Worm (Caenorhabditis elegans) whole organism, L1 larva: ENCODE data around the gene upp-1.

ENCODE experiments used
- F16B12.6 ChIP-seq: fragments of 150-350 bp; optimal IDR thresholded peaks from 2 replicates; lab custom pipeline; 2014; ENCODE audit warnings: missing biosample characterization, missing genetic modification characterization
- aha-1 ChIP-seq: fragments of 150-350 bp; optimal IDR thresholded peaks from 2 replicates; lab custom pipeline; 2014; ENCODE audit warnings: missing biosample characterization, missing genetic modification characterization
- alr-1 ChIP-seq: fragments of 200-800 bp; sonication (Bioruptor generic); optimal IDR thresholded peaks from 2 replicates; lab custom pipeline; 2018; ENCODE audit warnings: borderline replicate concordance, mild to moderate bottlenecking, missing genetic modification characterization, missing compliant biosample characterization
- aly-2 ChIP-seq: fragments of 150-350 bp; optimal IDR thresholded peaks from 2 replicates; lab custom pipeline; 2014; ENCODE audit warnings: missing biosample characterization, missing genetic modification characterization
- ama-1 ChIP-seq: fragments of 150-350 bp; optimal IDR thresholded peaks from 2 replicates; lab custom pipeline; 2014
- blmp-1 ChIP-seq: fragments of 150-350 bp; optimal IDR thresholded peaks from 2 replicates; lab custom pipeline; 2014; ENCODE audit warnings: missing biosample characterization, missing genetic modification characterization
- ceh-63 ChIP-seq: fragments of 200-800 bp; sonication (Bioruptor generic); optimal IDR thresholded peaks from 2 replicates; lab custom pipeline; 2018; ENCODE audit warnings: mild to moderate bottlenecking, missing genetic modification characterization, missing compliant biosample characterization
- ceh-8 ChIP-seq: fragments of 200-800 bp; sonication (Bioruptor generic); optimal IDR thresholded peaks from 2 replicates; lab custom pipeline; 2018; ENCODE audit warnings: mild to moderate bottlenecking, missing genetic modification characterization, moderate library complexity, missing compliant biosample characterization
- ceh-90 ChIP-seq: sonication (generic microtip); optimal IDR thresholded peaks from 2 replicates; lab custom pipeline; 2016; ENCODE audit warnings: missing genetic modification characterization, missing compliant biosample characterization
- ces-1 ChIP-seq: fragments of 150-350 bp; optimal IDR thresholded peaks from 2 replicates; lab custom pipeline; 2014; ENCODE audit warnings: missing biosample characterization, missing genetic modification reagents, missing genetic modification characterization
- dpl-1 ChIP-seq, 3 experiments: fragments of 150-350 bp in 2 of 3; sonication (generic microtip) in 1 of 3; optimal IDR thresholded peaks; 2 replicates each; lab custom pipeline; 2014 to 2017; ENCODE audit warnings: missing biosample characterization in 3 of 3, missing genetic modification characterization in 3 of 3, missing genetic modification reagents in 3 of 3
- dsc-1 ChIP-seq: sonication (generic microtip); optimal IDR thresholded peaks from 2 replicates; lab custom pipeline; 2016; ENCODE audit warnings: mild to moderate bottlenecking, missing genetic modification characterization, missing compliant biosample characterization
- efl-1 ChIP-seq, 4 experiments: fragments of 150-350 bp; optimal IDR thresholded peaks in 3 of 4; peaks in 1 of 4; 1 replicate in 1 of 4; 2 replicates in 3 of 4; lab custom pipeline; 2014; ENCODE audit warnings: missing biosample characterization in 2 of 4, missing genetic modification characterization in 2 of 4, missing genetic modification reagents in 2 of 4
- efl-3 ChIP-seq: fragments of 200-800 bp; sonication (Bioruptor generic); optimal IDR thresholded peaks from 2 replicates; lab custom pipeline; 2018; ENCODE audit warnings: mild to moderate bottlenecking, missing genetic modification characterization, missing compliant biosample characterization
- egl-13 ChIP-seq: sonication (generic microtip); optimal IDR thresholded peaks from 2 replicates; lab custom pipeline; 2016; ENCODE audit warnings: missing genotype, missing genetic modification reagents, missing genetic modification characterization, missing compliant biosample characterization
- egl-27 ChIP-seq, 2 experiments: fragments of 150-350 bp in 1 of 2; sonication (generic microtip); optimal IDR thresholded peaks; 3 replicates each; lab custom pipeline; 2017 to 2018; ENCODE audit warnings: missing biosample characterization in 2 of 2, missing genetic modification characterization in 2 of 2, missing genetic modification reagents in 2 of 2
- fkh-10 ChIP-seq: sonication (generic microtip); optimal IDR thresholded peaks from 2 replicates; lab custom pipeline; 2017; ENCODE audit warnings: missing biosample characterization, missing genetic modification reagents, missing genetic modification characterization
- hlh-17 ChIP-seq: fragments of 200-800 bp; sonication (Bioruptor generic); optimal IDR thresholded peaks from 2 replicates; lab custom pipeline; 2018; ENCODE audit warnings: missing genetic modification characterization, mild to moderate bottlenecking, missing compliant biosample characterization, moderate library complexity, borderline replicate concordance
- hpl-2 ChIP-seq: fragments of 150-350 bp; optimal IDR thresholded peaks from 2 replicates; lab custom pipeline; 2014; ENCODE audit warnings: missing biosample characterization, missing genetic modification reagents, missing genetic modification characterization
- isw-1 ChIP-seq: fragments of 200-800 bp; sonication (Bioruptor generic); IDR thresholded peaks from 2 replicates; pipeline ENCODE4 v1.3.6; 2022; ENCODE audit warnings: missing genetic modification characterization, missing compliant biosample characterization
- jun-1 ChIP-seq: fragments of 150-350 bp; optimal IDR thresholded peaks from 2 replicates; lab custom pipeline; 2014; ENCODE audit warnings: missing biosample characterization, missing genetic modification reagents, missing genetic modification characterization
- lin-13 ChIP-seq: fragments of 150-350 bp; optimal IDR thresholded peaks from 2 replicates; lab custom pipeline; 2014; ENCODE audit warnings: missing biosample characterization, missing genetic modification reagents, missing genetic modification characterization
- lin-15B ChIP-seq: fragments of 150-350 bp; sonication (generic microtip); optimal IDR thresholded peaks from 3 replicates; lab custom pipeline; 2014; ENCODE audit warnings: missing biosample characterization, missing genetic modification characterization
- lin-35 ChIP-seq, 2 experiments: fragments of 150-350 bp; optimal IDR thresholded peaks; 2 replicates each; lab custom pipeline; 2014; ENCODE audit warnings: missing biosample characterization in 2 of 2, missing genetic modification characterization in 2 of 2, missing genetic modification reagents in 2 of 2
- mdl-1 ChIP-seq, 2 experiments: fragments of 150-350 bp; optimal IDR thresholded peaks; 2 replicates each; lab custom pipeline; 2014 to 2017; ENCODE audit warnings: missing biosample characterization in 2 of 2, missing genetic modification characterization in 2 of 2, inconsistent platforms in 1 of 2
- mef-2 ChIP-seq: fragments of 150-350 bp; optimal IDR thresholded peaks from 2 replicates; lab custom pipeline; 2014; ENCODE audit warnings: missing biosample characterization, missing genetic modification characterization
- mep-1 ChIP-seq: fragments of 150-350 bp; optimal IDR thresholded peaks from 2 replicates; lab custom pipeline; 2014; ENCODE audit warnings: missing biosample characterization, missing genetic modification characterization
- nhr-11 ChIP-seq: fragments of 150-350 bp; optimal IDR thresholded peaks from 2 replicates; lab custom pipeline; 2014; ENCODE audit warnings: missing biosample characterization, missing genetic modification characterization
- nhr-12 ChIP-seq: sonication (generic microtip); optimal IDR thresholded peaks from 2 replicates; lab custom pipeline; 2017; ENCODE audit warnings: missing biosample characterization, missing genetic modification characterization
- nhr-19 ChIP-seq: fragments of 200-800 bp; sonication (Bioruptor generic); conservative IDR thresholded peaks from 2 replicates; pipeline ENCODE4 v1.3.6; 2022; ENCODE audit warnings: missing genetic modification characterization, missing compliant biosample characterization
- nhr-237 ChIP-seq: fragments of 150-350 bp; optimal IDR thresholded peaks from 2 replicates; lab custom pipeline; 2014; ENCODE audit warnings: missing biosample characterization, missing genetic modification characterization
- nhr-76 ChIP-seq: sonication (generic microtip); optimal IDR thresholded peaks from 2 replicates; lab custom pipeline; 2017; ENCODE audit warnings: missing biosample characterization, missing genetic modification characterization
- nhr-77 ChIP-seq: fragments of 150-350 bp; optimal IDR thresholded peaks from 2 replicates; lab custom pipeline; 2014; ENCODE audit warnings: missing biosample characterization, missing genetic modification characterization
- nhr-85 ChIP-seq: sonication (generic microtip); peaks from one replicate; lab custom pipeline; 2016; ENCODE audit warnings: missing genetic modification characterization, inconsistent platforms, missing compliant biosample characterization
- nhr-90 ChIP-seq: sonication (generic microtip); optimal IDR thresholded peaks from 2 replicates; lab custom pipeline; 2016; ENCODE audit warnings: mild to moderate bottlenecking, missing genetic modification characterization, missing compliant biosample characterization; ENCODE audit not compliant: poor library complexity
- pag-3 ChIP-seq: sonication (generic microtip); optimal IDR thresholded peaks from 2 replicates; lab custom pipeline; 2017; ENCODE audit warnings: missing genetic modification characterization, mild to moderate bottlenecking, missing compliant biosample characterization, antibody characterized with exemption, borderline replicate concordance; ENCODE audit not compliant: insufficient read depth
- rnt-1 ChIP-seq: sonication (generic microtip); optimal IDR thresholded peaks from 2 replicates; lab custom pipeline; 2016; ENCODE audit warnings: mild to moderate bottlenecking, missing genetic modification characterization, moderate library complexity, missing compliant biosample characterization
- skn-1 ChIP-seq: fragments of 150-350 bp; optimal IDR thresholded peaks from 2 replicates; lab custom pipeline; 2014; ENCODE audit warnings: missing biosample characterization, missing genetic modification characterization
- unc-130 ChIP-seq: fragments of 150-350 bp; optimal IDR thresholded peaks from 2 replicates; lab custom pipeline; 2017; ENCODE audit warnings: missing biosample characterization, missing genetic modification characterization, inconsistent platforms
- unc-62 ChIP-seq: fragments of 150-350 bp; optimal IDR thresholded peaks from 2 replicates; lab custom pipeline; 2014; ENCODE audit warnings: missing biosample characterization, missing genetic modification reagents, missing genetic modification characterization
- unc-86 ChIP-seq: sonication (generic microtip); optimal IDR thresholded peaks from 2 replicates; lab custom pipeline; 2016; ENCODE audit warnings: missing genetic modification characterization, missing compliant biosample characterization
- xbp-1 ChIP-seq: sonication (generic microtip); optimal IDR thresholded peaks from 2 replicates; lab custom pipeline; 2016; ENCODE audit warnings: missing genetic modification characterization, missing compliant biosample characterization
- zag-1 ChIP-seq: fragments of 150-350 bp; optimal IDR thresholded peaks from 2 replicates; lab custom pipeline; 2014; ENCODE audit warnings: missing biosample characterization, missing genetic modification characterization
- zip-4 ChIP-seq: fragments of 200-800 bp; sonication (Bioruptor generic); optimal IDR thresholded peaks from 2 replicates; lab custom pipeline; 2018; ENCODE audit warnings: mild to moderate bottlenecking, missing genetic modification characterization, moderate library complexity, missing compliant biosample characterization
- ztf-11 ChIP-seq, 2 experiments: sonication (generic microtip); optimal IDR thresholded peaks; 2 replicates each; lab custom pipeline; 2016 to 2017; ENCODE audit warnings: missing genetic modification characterization in 2 of 2, missing biosample characterization in 1 of 2, missing compliant biosample characterization in 1 of 2

upp-1 gene

ce11 chrIII:7665928-7666327 is 23.0 kb upstream of the upp-1 start:
- TF ChIP-seq hlh-17 (GFP tag; lab: Kevin White, UChicago) (no peak), efl-1 (optimal IDR thresholded peaks at IDR 0.05; lab: Kevin White, UChicago) (no peak), efl-1 (GFP tag; optimal IDR thresholded peaks at IDR 0.05 in 1 of 2; lab: Kevin White, UChicago) (peak in 1 of 2 experiments; percentile 84), nhr-85 (tag; lab: Kevin White, UChicago) (no peak)

- no peak for TF ChIP-seq pag-3 (tag; lab: Kevin White, UChicago)
- no peak for TF ChIP-seq alr-1
- TF ChIP-seq skn-1 (tag; lab: Kevin White, UChicago): no peak
- TF ChIP-seq zag-1: no peak
- no peak for TF ChIP-seq unc-86 (tag; lab: Kevin White, UChicago)
- no peak for TF ChIP-seq nhr-19 (GFP tag; lab: Robert Waterston, UW)
- no peak for TF ChIP-seq zip-4
- TF ChIP-seq fkh-10 (GFP tag; lab: Kevin White, UChicago): no peak
- TF ChIP-seq hpl-2 (GFP tag; lab: Kevin White, UChicago): no peak
- no peak for TF ChIP-seq xbp-1 (tag; lab: Kevin White, UChicago)
- no peak for TF ChIP-seq dpl-1 (GFP tag; optimal IDR thresholded peaks at IDR 0.05; lab: Kevin White, UChicago)
- TF ChIP-seq mep-1 (tag; lab: Kevin White, UChicago): no peak
- no peak for TF ChIP-seq lin-35 (GFP tag; optimal IDR thresholded peaks at IDR 0.05; lab: Kevin White, UChicago)
- TF ChIP-seq, all 84 proteins: peak for 0
Observed at ce11 chrIII:7661978-7662377, 19.1 kb upstream of the upp-1 start, which contains the start of gene lido-18. Gene lido-18, plus strand, starts transcription at chrIII:7662278.

- TF ChIP-seq blmp-1 (tag; lab: Kevin White, UChicago) (no peak), efl-1 (optimal IDR thresholded peaks at IDR 0.05; lab: Kevin White, UChicago) (no peak), efl-1 (GFP tag; optimal IDR thresholded peaks at IDR 0.05 in 1 of 2; lab: Kevin White, UChicago) (peak in 1 of 2 experiments; percentile 22)
- TF ChIP-seq, all 84 proteins: peak for 1
Observed at ce11 chrIII:7661162-7661561, 18.3 kb upstream of the upp-1 start.

ce11 chrIII:7659440-7659839 is 16.5 kb upstream of the upp-1 start:
- TF ChIP-seq unc-62 (GFP tag; lab: Kevin White, UChicago): no peak
- TF ChIP-seq unc-130 (tag; lab: Kevin White, UChicago): peak; percentile 27
- TF ChIP-seq lin-35 (GFP tag; optimal IDR thresholded peaks at IDR 0.05; lab: Kevin White, UChicago): peak in 1 of 2 experiments; percentile 61
- no peak for TF ChIP-seq zip-4
- peak; percentile 38 for TF ChIP-seq ceh-8 (GFP tag; lab: Kevin White, UChicago)
- no peak for TF ChIP-seq aly-2 (tag; lab: Kevin White, UChicago)
- TF ChIP-seq nhr-237 (tag; lab: Kevin White, UChicago): no peak
- no peak for TF ChIP-seq egl-27 (tag; optimal IDR thresholded peaks at IDR 0.05; lab: Kevin White, UChicago)
- TF ChIP-seq pag-3 (tag; lab: Kevin White, UChicago): no peak
- no peak for TF ChIP-seq ceh-63 (GFP tag; lab: Kevin White, UChicago)
- no peak for TF ChIP-seq nhr-76 (tag; lab: Kevin White, UChicago)
- TF ChIP-seq mdl-1 (tag; optimal IDR thresholded peaks at IDR 0.05; lab: Kevin White, UChicago): peak in 1 of 2 experiments; percentile 57
- no peak for TF ChIP-seq nhr-77 (tag; lab: Kevin White, UChicago)
- no peak for TF ChIP-seq lin-15B (tag; lab: Kevin White, UChicago)
- TF ChIP-seq ceh-90 (tag; lab: Kevin White, UChicago): no peak
- peak; percentile 61 for TF ChIP-seq rnt-1 (tag; lab: Kevin White, UChicago)
- no peak for TF ChIP-seq lin-13 (GFP tag; lab: Kevin White, UChicago)
- peak; percentile 23 for TF ChIP-seq egl-13 (tag; lab: Kevin White, UChicago)
- TF ChIP-seq dsc-1 (tag; lab: Kevin White, UChicago): peak; percentile 36
- peak; percentile 47 for TF ChIP-seq fkh-10 (GFP tag; lab: Kevin White, UChicago)
- peak; percentile 21 for TF ChIP-seq xbp-1 (tag; lab: Kevin White, UChicago)
- no peak for TF ChIP-seq nhr-90 (tag; lab: Kevin White, UChicago)
- TF ChIP-seq jun-1: no peak
- TF ChIP-seq F16B12.6: peak; percentile 5
- TF ChIP-seq unc-86 (tag; lab: Kevin White, UChicago): peak; percentile 32
- no peak for TF ChIP-seq nhr-12 (tag; lab: Kevin White, UChicago)
- no peak for TF ChIP-seq ces-1 (GFP tag; lab: Kevin White, UChicago)
- TF ChIP-seq efl-3 (GFP tag; lab: Kevin White, UChicago): no peak
- TF ChIP-seq aha-1 (tag; lab: Kevin White, UChicago): no peak
- no peak for TF ChIP-seq nhr-11 (tag; lab: Kevin White, UChicago)
- no peak for TF ChIP-seq mef-2 (tag; lab: Kevin White, UChicago)
- TF ChIP-seq ama-1 (lab: Kevin White, UChicago): no peak
- TF ChIP-seq dpl-1 (GFP tag; optimal IDR thresholded peaks at IDR 0.05; lab: Kevin White, UChicago): peak in 1 of 3 experiments; percentile 40
- peak in 1 of 2 experiments; percentile 28 for TF ChIP-seq ztf-11 (tag; optimal IDR thresholded peaks at IDR 0.05; lab: Kevin White, UChicago)
- peak; percentile 15; the same call in 1 of the 2 replicates for TF ChIP-seq isw-1 (GFP tag; lab: Robert Waterston, UW)
